Worm (Caenorhabditis elegans) whole organism, L2 larva: Measurements from ENCODE around the gene C42D4.3.

Source experiments
- C34F6.9 ChIP-seq: fragments of 150-350 bp; optimal IDR thresholded peaks from 2 replicates; lab custom pipeline; 2014; ENCODE audit warnings: missing biosample characterization, missing genetic modification characterization
- F13H6.1 ChIP-seq: sonication (generic microtip); optimal IDR thresholded peaks from 2 replicates; lab custom pipeline; 2016; ENCODE audit warnings: missing genetic modification characterization, missing compliant biosample characterization
- R02D3.7 ChIP-seq: fragments of 150-350 bp; optimal IDR thresholded peaks from 2 replicates; lab custom pipeline; 2014; ENCODE audit warnings: missing biosample characterization, missing genetic modification characterization
- alr-1 ChIP-seq: fragments of 150-350 bp; optimal IDR thresholded peaks from 2 replicates; lab custom pipeline; 2014; ENCODE audit warnings: missing biosample characterization, missing genetic modification characterization
- blmp-1 ChIP-seq: sonication (generic microtip); optimal IDR thresholded peaks from 2 replicates; lab custom pipeline; 2017; ENCODE audit warnings: missing genetic modification characterization, mild to moderate bottlenecking, missing compliant biosample characterization, antibody characterized with exemption, moderate library complexity; ENCODE audit not compliant: insufficient read depth
- crh-2 ChIP-seq: sonication (generic microtip); optimal IDR thresholded peaks from 2 replicates; lab custom pipeline; 2017; ENCODE audit warnings: missing biosample characterization, missing genetic modification characterization
- dmd-4 ChIP-seq: sonication (generic microtip); optimal IDR thresholded peaks from 2 replicates; lab custom pipeline; 2017; ENCODE audit warnings: missing biosample characterization, missing genetic modification characterization
- egl-27 ChIP-seq: sonication (generic microtip); optimal IDR thresholded peaks from 3 replicates; lab custom pipeline; 2017; ENCODE audit warnings: missing biosample characterization, missing genetic modification reagents, missing genetic modification characterization
- elt-1 ChIP-seq: fragments of 150-350 bp; optimal IDR thresholded peaks from 2 replicates; lab custom pipeline; 2014; ENCODE audit warnings: missing biosample characterization, missing genetic modification characterization
- elt-3 ChIP-seq: sonication (generic microtip); optimal IDR thresholded peaks from 2 replicates; lab custom pipeline; 2017; ENCODE audit warnings: missing biosample characterization, missing genetic modification characterization
- fos-1 ChIP-seq: fragments of 150-350 bp; optimal IDR thresholded peaks from 2 replicates; lab custom pipeline; 2014; ENCODE audit warnings: missing biosample characterization, missing genetic modification characterization
- gmeb-1 ChIP-seq: fragments of 150-350 bp; optimal IDR thresholded peaks from 2 replicates; lab custom pipeline; 2014; ENCODE audit warnings: missing biosample characterization, missing genetic modification characterization
- lin-13 ChIP-seq: fragments of 150-350 bp; optimal IDR thresholded peaks from 2 replicates; lab custom pipeline; 2014; ENCODE audit warnings: missing biosample characterization, missing genetic modification reagents, missing genetic modification characterization
- lin-39 ChIP-seq: fragments of 150-350 bp; optimal IDR thresholded peaks from 2 replicates; lab custom pipeline; 2014; ENCODE audit warnings: missing biosample characterization, missing genetic modification reagents, missing genetic modification characterization
- lsy-2 ChIP-seq, 2 experiments: fragments of 150-350 bp in 1 of 2; sonication (generic microtip) in 1 of 2; optimal IDR thresholded peaks; 2 replicates each; lab custom pipeline; 2014 to 2017; ENCODE audit warnings: missing biosample characterization in 2 of 2, missing genetic modification characterization in 2 of 2
- mdl-1 ChIP-seq, 2 experiments: fragments of 150-350 bp in 1 of 2; sonication (generic microtip) in 1 of 2; optimal IDR thresholded peaks; 2 replicates each; lab custom pipeline; 2017; ENCODE audit warnings: missing biosample characterization in 2 of 2, missing genetic modification characterization in 2 of 2
- nhr-10 ChIP-seq: sonication (generic microtip); optimal IDR thresholded peaks from 2 replicates; lab custom pipeline; 2017; ENCODE audit warnings: missing biosample characterization, missing genetic modification characterization
- nhr-11 ChIP-seq: fragments of 150-350 bp; optimal IDR thresholded peaks from 2 replicates; lab custom pipeline; 2014; ENCODE audit warnings: missing biosample characterization, missing genetic modification characterization
- nhr-12 ChIP-seq: fragments of 150-350 bp; optimal IDR thresholded peaks from 2 replicates; lab custom pipeline; 2014; ENCODE audit warnings: missing biosample characterization, missing genetic modification characterization
- nhr-129 ChIP-seq: fragments of 150-350 bp; optimal IDR thresholded peaks from 2 replicates; lab custom pipeline; 2014; ENCODE audit warnings: missing biosample characterization, missing genetic modification characterization
- nhr-21 ChIP-seq: fragments of 150-350 bp; optimal IDR thresholded peaks from 2 replicates; lab custom pipeline; 2014; ENCODE audit warnings: missing biosample characterization, missing genetic modification characterization
- nhr-23 ChIP-seq: fragments of 150-350 bp; optimal IDR thresholded peaks from 2 replicates; lab custom pipeline; 2014; ENCODE audit warnings: missing biosample characterization, missing genetic modification reagents, missing genetic modification characterization
- nhr-237 ChIP-seq: fragments of 150-350 bp; optimal IDR thresholded peaks from 2 replicates; lab custom pipeline; 2014; ENCODE audit warnings: missing biosample characterization, missing genetic modification characterization
- nhr-25 ChIP-seq: fragments of 150-350 bp; sonication (generic microtip); optimal IDR thresholded peaks from 3 replicates; lab custom pipeline; 2014; ENCODE audit warnings: missing biosample characterization, missing genetic modification characterization
- nhr-6 ChIP-seq: fragments of 150-350 bp; optimal IDR thresholded peaks from 2 replicates; lab custom pipeline; 2014; ENCODE audit warnings: missing biosample characterization, missing genetic modification characterization
- sem-4 ChIP-seq: fragments of 150-350 bp; optimal IDR thresholded peaks from 2 replicates; lab custom pipeline; 2014; ENCODE audit warnings: missing biosample characterization, missing genetic modification reagents, missing genetic modification characterization
- sma-3 ChIP-seq: sonication (generic microtip); optimal IDR thresholded peaks from 2 replicates; lab custom pipeline; 2016; ENCODE audit warnings: missing genetic modification reagents, missing genetic modification characterization, missing compliant biosample characterization
- snpc-4 ChIP-seq: fragments of 150-350 bp; optimal IDR thresholded peaks from 2 replicates; lab custom pipeline; 2014; ENCODE audit warnings: missing biosample characterization, missing genetic modification characterization
- unc-39 ChIP-seq: fragments of 150-350 bp; optimal IDR thresholded peaks from 2 replicates; lab custom pipeline; 2014; ENCODE audit warnings: missing biosample characterization, missing genetic modification characterization
- unc-55 ChIP-seq: fragments of 150-350 bp; sonication (generic microtip); optimal IDR thresholded peaks from 3 replicates; lab custom pipeline; 2014; ENCODE audit warnings: missing biosample characterization, missing genetic modification reagents, missing genetic modification characterization
- unc-62 ChIP-seq: fragments of 150-350 bp; optimal IDR thresholded peaks from 2 replicates; lab custom pipeline; 2014; ENCODE audit warnings: missing biosample characterization, missing genetic modification reagents, missing genetic modification characterization
- zag-1 ChIP-seq: fragments of 150-350 bp; optimal IDR thresholded peaks from 2 replicates; lab custom pipeline; 2014; ENCODE audit warnings: missing biosample characterization, missing genetic modification characterization
- ztf-1 ChIP-seq: fragments of 200-800 bp; sonication (Bioruptor generic); conservative IDR thresholded peaks from 2 replicates; pipeline ENCODE4 v1.3.6; 2022; ENCODE audit warnings: missing genetic modification characterization, missing compliant biosample characterization
- ztf-11 ChIP-seq: sonication (generic microtip); optimal IDR thresholded peaks from 2 replicates; lab custom pipeline; 2017; ENCODE audit warnings: missing biosample characterization, missing genetic modification characterization

Gene C42D4.3

ce11 chrIV:7144670-7145257 lies 34.3 kb upstream of the C42D4.3 start, which contains the start of gene hecd-1:
TSS of gene hecd-1 (minus strand) at chrIV:7144720.
- TF ChIP-seq nhr-129 (tag; lab: Kevin White, UChicago) (peak; percentile 56), crh-2 (tag; lab: Kevin White, UChicago) (peak; percentile 30), gmeb-1 (tag; lab: Kevin White, UChicago) (no peak)
- TF ChIP-seq, all 48 proteins: peak for 2

- peak in 1 of 2 experiments; percentile 55 for TF ChIP-seq lsy-2 (tag; optimal IDR thresholded peaks at IDR 0.05; lab: Kevin White, UChicago)
- no peak for TF ChIP-seq nhr-11
- peak; percentile 61 for TF ChIP-seq nhr-129 (tag; lab: Kevin White, UChicago)
- TF ChIP-seq unc-55 (GFP tag; lab: Kevin White, UChicago) = peak; percentile 51
- peak; percentile 25 for TF ChIP-seq fos-1 (tag; lab: Kevin White, UChicago)
- TF ChIP-seq blmp-1 (tag; lab: Kevin White, UChicago) = no peak
- TF ChIP-seq crh-2 (tag; lab: Kevin White, UChicago) = peak; percentile 30
- no peak for TF ChIP-seq dmd-4 (tag; lab: Kevin White, UChicago)
- TF ChIP-seq C34F6.9 (tag; lab: Kevin White, UChicago) = peak; percentile 56
Measured at ce11 chrIV:7147722-7148121, 31.3 kb upstream of the C42D4.3 start.

- TF ChIP-seq nhr-237 (no peak), gmeb-1 (tag; lab: Kevin White, UChicago) (peak; percentile 28), nhr-12 (tag; lab: Kevin White, UChicago) (no peak), ztf-11 (tag; lab: Kevin White, UChicago) (no peak), lin-39 (tag; lab: Kevin White, UChicago) (no peak), unc-55 (GFP tag; lab: Kevin White, UChicago) (peak; percentile 69), nhr-11 (no peak), sem-4 (tag; lab: Kevin White, UChicago) (no peak), dmd-4 (tag; lab: Kevin White, UChicago) (no peak), crh-2 (tag; lab: Kevin White, UChicago) (peak; percentile 54), F13H6.1 (tag; lab: Kevin White, UChicago) (no peak), snpc-4 (tag; lab: Kevin White, UChicago) (no peak), lsy-2 (tag; optimal IDR thresholded peaks at IDR 0.05; lab: Kevin White, UChicago) (peak; percentile 85 to 97), nhr-25 (tag; lab: Kevin White, UChicago) (no peak), mdl-1 (tag; optimal IDR thresholded peaks at IDR 0.05; lab: Kevin White, UChicago) (no peak), nhr-129 (tag; lab: Kevin White, UChicago) (peak; percentile 21), C34F6.9 (tag; lab: Kevin White, UChicago) (peak; percentile 68), sma-3 (no peak), R02D3.7 (tag; lab: Kevin White, UChicago) (no peak)
Measured at ce11 chrIV:7149020-7149601, 29.9 kb upstream of the C42D4.3 start, which contains the start of gene C34D4.4. TSS of gene C34D4.4 (plus strand) at chrIV:7149361.

ce11 chrIV:7152409-7152808 lies 26.6 kb upstream of the C42D4.3 start, which contains the start of gene col-113:
TSS of gene col-113 (minus strand) at chrIV:7152509.
- TF ChIP-seq zag-1 = no peak
- no peak for TF ChIP-seq egl-27 (tag; lab: Kevin White, UChicago)
- no peak for TF ChIP-seq gmeb-1 (tag; lab: Kevin White, UChicago)
- TF ChIP-seq fos-1 (tag; lab: Kevin White, UChicago) = no peak
- no peak for TF ChIP-seq alr-1 (tag; lab: Kevin White, UChicago)

- TF ChIP-seq zag-1 (no peak), elt-1 (no peak), sem-4 (tag; lab: Kevin White, UChicago) (no peak), elt-3 (tag; lab: Kevin White, UChicago) (no peak), gmeb-1 (tag; lab: Kevin White, UChicago) (no peak), mdl-1 (tag; optimal IDR thresholded peaks at IDR 0.05; lab: Kevin White, UChicago) (no peak), unc-39 (no peak), nhr-25 (tag; lab: Kevin White, UChicago) (no peak), nhr-10 (tag; lab: Kevin White, UChicago) (no peak), nhr-11 (no peak), nhr-21 (tag; lab: Kevin White, UChicago) (no peak), egl-27 (tag; lab: Kevin White, UChicago) (no peak), blmp-1 (tag; lab: Kevin White, UChicago) (no peak), unc-62 (GFP tag; lab: Kevin White, UChicago) (no peak), lin-13 (GFP tag; lab: Kevin White, UChicago) (no peak), lsy-2 (tag; optimal IDR thresholded peaks at IDR 0.05; lab: Kevin White, UChicago) (no peak), ztf-1 (GFP tag; lab: Robert Waterston, UW) (no peak), nhr-23 (tag; lab: Kevin White, UChicago) (no peak), nhr-6 (no peak)
Measured at ce11 chrIV:7153362-7153761, 25.7 kb upstream of the C42D4.3 start, which contains the start of gene C34D4.3. TSS of gene C34D4.3 (plus strand) at chrIV:7153662.
